Fruit fly (Drosophila melanogaster) whole organism, embryonic: ENCODE results near the gene CG32819.

Experiments used
- Adf1 ChIP-seq: fragments of 200-800 bp; sonication (Bioruptor generic); IDR thresholded peaks from 2 replicates; pipeline ENCODE4 v1.3.6; 2022; ENCODE audit warnings: missing biosample characterization, missing genetic modification characterization
- B-H2 ChIP-seq: fragments of 200-800 bp; sonication (Bioruptor generic); optimal IDR thresholded peaks from 2 replicates; lab custom pipeline; 2018; ENCODE audit warnings: missing biosample characterization, mild to moderate bottlenecking, missing genetic modification characterization
- Bgb ChIP-seq: fragments of 200-800 bp; sonication (Bioruptor generic); IDR thresholded peaks from 2 replicates; pipeline ENCODE4 v1.3.6; 2022; ENCODE audit warnings: missing biosample characterization, missing genetic modification characterization; ENCODE audit not compliant: partially characterized antibody
- CG1024 ChIP-seq: fragments of 200-800 bp; sonication (Bioruptor generic); IDR thresholded peaks from 2 replicates; pipeline ENCODE4 v1.3.6; 2022; ENCODE audit warnings: missing biosample characterization, missing genetic modification characterization
- CG10431 ChIP-seq: fragments of 200-800 bp; sonication (Bioruptor generic); optimal IDR thresholded peaks from 3 replicates; lab custom pipeline; 2018; ENCODE audit warnings: missing biosample characterization, mild to moderate bottlenecking, missing genetic modification characterization
- CG11093 ChIP-seq: fragments of 200-800 bp; sonication (Bioruptor generic); IDR thresholded peaks from 3 replicates; pipeline ENCODE4 v1.3.6; 2022; ENCODE audit warnings: missing biosample characterization, missing genetic modification characterization
- CG11456 ChIP-seq: fragments of 200-800 bp; sonication (Bioruptor generic); IDR thresholded peaks from 3 replicates; pipeline ENCODE4 v1.3.6; 2022; ENCODE audit warnings: missing biosample characterization, missing genetic modification characterization
- CG14965 ChIP-seq: fragments of 200-800 bp; sonication (Bioruptor generic); optimal IDR thresholded peaks from 2 replicates; lab custom pipeline; 2016; ENCODE audit warnings: missing biosample characterization, missing genetic modification characterization, borderline replicate concordance
- CG1529 ChIP-seq: fragments of 200-800 bp; sonication (Bioruptor generic); optimal IDR thresholded peaks from 3 replicates; lab custom pipeline; 2018; ENCODE audit warnings: missing biosample characterization, missing genetic modification characterization
- CG16779 ChIP-seq: fragments of 200-800 bp; sonication (Bioruptor generic); IDR thresholded peaks from 2 replicates; pipeline ENCODE4 v1.3.6; 2022; ENCODE audit warnings: missing biosample characterization, missing genetic modification characterization
- CG17328 ChIP-seq: fragments of 200-800 bp; sonication (Bioruptor generic); IDR thresholded peaks from 2 replicates; pipeline ENCODE4 v1.3.6; 2022; ENCODE audit warnings: missing biosample characterization, missing genetic modification characterization
- CG17385 ChIP-seq: fragments of 200-800 bp; sonication (Bioruptor generic); optimal IDR thresholded peaks from 3 replicates; lab custom pipeline; 2018; ENCODE audit warnings: missing biosample characterization, mild to moderate bottlenecking, missing genetic modification characterization
- CG17802 ChIP-seq: fragments of 200-800 bp; sonication (Bioruptor generic); optimal IDR thresholded peaks from 2 replicates; lab custom pipeline; 2018; ENCODE audit warnings: missing biosample characterization, mild to moderate bottlenecking, missing genetic modification characterization, moderate library complexity
- CG2116 ChIP-seq: fragments of 200-800 bp; sonication (Bioruptor generic); optimal IDR thresholded peaks from 3 replicates; lab custom pipeline; 2018; ENCODE audit warnings: missing biosample characterization, mild to moderate bottlenecking, missing genetic modification characterization
- CG34422 ChIP-seq: fragments of 200-800 bp; sonication (Bioruptor generic); IDR thresholded peaks from 3 replicates; pipeline ENCODE4 v1.3.6; 2022; ENCODE audit warnings: missing biosample characterization, missing genetic modification characterization
- CG6765 ChIP-seq: fragments of 200-800 bp; sonication (Bioruptor generic); optimal IDR thresholded peaks from 3 replicates; lab custom pipeline; 2017; ENCODE audit warnings: missing biosample characterization, mild to moderate bottlenecking, missing genetic modification characterization
- CG7928 ChIP-seq: fragments of 200-800 bp; sonication (Bioruptor generic); optimal IDR thresholded peaks from 2 replicates; lab custom pipeline; 2017; ENCODE audit warnings: missing biosample characterization, mild to moderate bottlenecking, missing genetic modification characterization
- CG9797 ChIP-seq: fragments of 200-800 bp; sonication (Bioruptor generic); optimal IDR thresholded peaks from 3 replicates; lab custom pipeline; 2018; ENCODE audit warnings: missing biosample characterization, mild to moderate bottlenecking, missing genetic modification characterization
- D ChIP-seq, 2 experiments: fragments of 200-800 bp in 1 of 2; fragments of >200 bp in 1 of 2; sonication (Bioruptor generic) in 1 of 2; optimal IDR thresholded peaks; 2 replicates in 1 of 2; 3 replicates in 1 of 2; lab custom pipeline; 2017; ENCODE audit warnings: mild to moderate bottlenecking in 1 of 2, missing biosample characterization in 1 of 2, missing genetic modification characterization in 1 of 2, missing genetic modification reagents in 1 of 2
- Dip2 ChIP-seq: fragments of 200-800 bp; sonication (Bioruptor generic); IDR thresholded peaks from 2 replicates; pipeline ENCODE4 v1.3.6; 2022; ENCODE audit warnings: missing biosample characterization, missing genetic modification characterization
- Doc3 ChIP-seq: fragments of 200-800 bp; sonication (Bioruptor generic); IDR thresholded peaks from 3 replicates; pipeline ENCODE4 v1.3.6; 2022; ENCODE audit warnings: missing biosample characterization, missing genetic modification characterization; ENCODE audit not compliant: partially characterized antibody
- H15 ChIP-seq: fragments of 200-800 bp; sonication (Bioruptor generic); IDR thresholded peaks from 3 replicates; pipeline ENCODE4 v1.3.6; 2022; ENCODE audit warnings: missing biosample characterization, missing genetic modification characterization
- HLH3B ChIP-seq: fragments of 200-800 bp; sonication (Bioruptor generic); IDR thresholded peaks from 2 replicates; pipeline ENCODE4 v1.3.6; 2022; ENCODE audit warnings: missing biosample characterization, missing genetic modification characterization
- HLH4C ChIP-seq: fragments of 200-800 bp; sonication (Bioruptor generic); IDR thresholded peaks from 3 replicates; pipeline ENCODE4 v1.3.6; 2022; ENCODE audit warnings: missing biosample characterization, missing genetic modification characterization; ENCODE audit not compliant: partially characterized antibody
- Lpt ChIP-seq: fragments of >200 bp; optimal IDR thresholded peaks from 2 replicates; lab custom pipeline; 2018; ENCODE audit warnings: missing biosample characterization, missing genetic modification characterization
- Myb ChIP-seq: fragments of 200-800 bp; sonication (Bioruptor generic); optimal IDR thresholded peaks from 2 replicates; lab custom pipeline; 2016; ENCODE audit warnings: missing biosample characterization, missing genetic modification characterization
- Nf-YA ChIP-seq: fragments of 200-800 bp; sonication (Bioruptor generic); IDR thresholded peaks from 2 replicates; pipeline ENCODE4 v1.3.6; 2022; ENCODE audit warnings: missing biosample characterization, missing genetic modification characterization
- Ravus ChIP-seq: fragments of 200-800 bp; sonication (Bioruptor generic); IDR thresholded peaks from 2 replicates; pipeline ENCODE4 v1.3.6; 2022; ENCODE audit warnings: missing biosample characterization, missing genetic modification characterization
- Side ChIP-seq: fragments of 200-800 bp; sonication (Bioruptor generic); optimal IDR thresholded peaks from 2 replicates; lab custom pipeline; 2016; ENCODE audit warnings: missing biosample characterization, missing genetic modification characterization
- Sry-δ ChIP-seq: fragments of 200-800 bp; sonication (Bioruptor generic); optimal IDR thresholded peaks from 2 replicates; lab custom pipeline; 2016; ENCODE audit warnings: missing biosample characterization, missing genetic modification characterization
- Taf1 ChIP-seq: fragments of 200-800 bp; sonication (Bioruptor generic); IDR thresholded peaks from 2 replicates; pipeline ENCODE4 v1.3.6; 2022; ENCODE audit warnings: missing biosample characterization, missing genetic modification characterization
- abd-A ChIP-seq: fragments of 200-800 bp; sonication (Bioruptor generic); optimal IDR thresholded peaks from 3 replicates; lab custom pipeline; 2019; ENCODE audit warnings: missing biosample characterization, mild to moderate bottlenecking, missing genetic modification characterization, moderate library complexity
- ap ChIP-seq: fragments of 200-800 bp; sonication (Bioruptor generic); IDR thresholded peaks from 2 replicates; pipeline ENCODE4 v1.3.6; 2022; ENCODE audit warnings: missing biosample characterization, missing genetic modification characterization
- ash1 ChIP-seq: fragments of 200-800 bp; sonication (Bioruptor generic); optimal IDR thresholded peaks from 2 replicates; lab custom pipeline; 2018; ENCODE audit warnings: missing biosample characterization, mild to moderate bottlenecking, missing genetic modification characterization
- br ChIP-seq: fragments of >200 bp; optimal IDR thresholded peaks from 2 replicates; lab custom pipeline; 2017
- chn ChIP-seq: fragments of 200-800 bp; sonication (Bioruptor generic); optimal IDR thresholded peaks from 2 replicates; lab custom pipeline; 2016; ENCODE audit warnings: missing biosample characterization, missing genetic modification characterization
- crp ChIP-seq, 2 experiments: fragments of 200-800 bp; sonication (Bioruptor generic); optimal IDR thresholded peaks; 2 replicates in 1 of 2; 3 replicates in 1 of 2; lab custom pipeline; 2017; ENCODE audit warnings: missing biosample characterization in 2 of 2, missing genetic modification characterization in 2 of 2, mild to moderate bottlenecking in 1 of 2, moderate library complexity in 1 of 2
- disco-r ChIP-seq: fragments of 200-800 bp; sonication (Bioruptor generic); optimal IDR thresholded peaks from 2 replicates; lab custom pipeline; 2016; ENCODE audit warnings: missing biosample characterization, missing genetic modification characterization
- fu2 ChIP-seq: fragments of 200-800 bp; sonication (Bioruptor generic); optimal IDR thresholded peaks from 2 replicates; lab custom pipeline; 2016; ENCODE audit warnings: missing biosample characterization, missing genetic modification characterization
- h ChIP-seq: fragments of >200 bp; optimal IDR thresholded peaks from 2 replicates; lab custom pipeline; 2017
- hbn ChIP-seq: fragments of 200-800 bp; sonication (Bioruptor generic); IDR thresholded peaks from 2 replicates; pipeline ENCODE4 v1.3.6; 2022; ENCODE audit warnings: missing biosample characterization, missing genetic modification characterization; ENCODE audit not compliant: partially characterized antibody
- lmd ChIP-seq: fragments of 200-800 bp; sonication (Bioruptor generic); IDR thresholded peaks from 2 replicates; pipeline ENCODE4 v1.3.6; 2022; ENCODE audit warnings: missing biosample characterization, missing genetic modification characterization
- mld ChIP-seq: fragments of 200-800 bp; sonication (Bioruptor generic); IDR thresholded peaks from 3 replicates; pipeline ENCODE4 v1.3.6; 2022; ENCODE audit warnings: missing biosample characterization, missing genetic modification characterization; ENCODE audit not compliant: partially characterized antibody
- p53 ChIP-seq: fragments of 200-800 bp; sonication (Bioruptor generic); optimal IDR thresholded peaks from 2 replicates; lab custom pipeline; 2016; ENCODE audit warnings: missing biosample characterization, missing genetic modification characterization
- pho ChIP-seq: fragments of 200-800 bp; sonication (Bioruptor generic); optimal IDR thresholded peaks from 2 replicates; lab custom pipeline; 2016; ENCODE audit warnings: missing biosample characterization, missing genetic modification characterization
- pita ChIP-seq: fragments of 200-800 bp; sonication (Bioruptor generic); optimal IDR thresholded peaks from 2 replicates; lab custom pipeline; 2017; ENCODE audit warnings: missing biosample characterization, mild to moderate bottlenecking, missing genetic modification characterization
- row ChIP-seq: fragments of 200-800 bp; sonication (Bioruptor generic); IDR thresholded peaks from 3 replicates; pipeline ENCODE4 v1.3.6; 2022; ENCODE audit warnings: missing biosample characterization, missing genetic modification characterization
- scrt ChIP-seq: fragments of 200-800 bp; sonication (Bioruptor generic); optimal IDR thresholded peaks from 2 replicates; lab custom pipeline; 2018; ENCODE audit warnings: missing biosample characterization, mild to moderate bottlenecking, missing genetic modification characterization, moderate library complexity
- sr ChIP-seq: fragments of 200-800 bp; sonication (Bioruptor generic); IDR thresholded peaks from 3 replicates; pipeline ENCODE4 v1.3.6; 2022; ENCODE audit warnings: missing biosample characterization, missing genetic modification characterization
- tll ChIP-seq, 2 experiments: fragments of 200-800 bp in 1 of 2; fragments of >200 bp in 1 of 2; sonication (Bioruptor generic) in 1 of 2; optimal IDR thresholded peaks; 2 replicates each; lab custom pipeline; 2017 to 2019; ENCODE audit warnings: missing biosample characterization in 2 of 2, missing genetic modification characterization in 2 of 2, mild to moderate bottlenecking in 1 of 2, moderate library complexity in 1 of 2
- tx ChIP-seq: fragments of 200-800 bp; sonication (Bioruptor generic); optimal IDR thresholded peaks from 2 replicates; lab custom pipeline; 2016; ENCODE audit warnings: missing biosample characterization, missing genetic modification characterization

Gene CG32819

DNA sequence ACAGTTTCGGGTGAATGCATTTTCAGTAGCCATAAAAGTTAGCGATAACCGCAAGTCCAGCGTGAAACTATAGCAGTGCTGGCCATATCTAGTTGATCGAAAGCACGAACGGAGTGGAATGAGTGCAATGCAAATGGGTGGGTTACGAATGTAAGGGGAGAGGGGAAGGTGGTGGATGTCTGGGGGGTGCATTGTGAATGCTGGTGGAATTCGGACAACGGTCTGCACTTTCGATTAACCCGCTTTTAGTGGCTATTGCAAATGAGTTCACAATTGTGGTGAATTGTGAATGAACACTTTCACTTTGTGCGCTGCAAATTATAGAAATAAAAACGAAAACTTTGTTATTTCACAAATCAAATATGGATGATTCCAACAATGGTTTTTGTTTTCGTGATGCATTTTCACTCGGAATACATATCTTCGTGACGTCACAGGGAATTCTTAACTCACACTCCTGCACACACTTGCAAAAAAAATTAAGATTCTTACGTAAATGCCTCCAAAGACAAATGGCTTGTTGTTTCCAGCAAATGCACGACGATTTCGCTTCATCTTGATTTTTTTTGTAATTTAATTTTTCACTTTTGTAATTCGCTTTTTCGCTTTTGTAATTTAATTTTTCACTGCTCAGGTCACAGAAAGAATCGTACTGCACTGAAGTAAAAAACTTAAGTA is 8.7 kb upstream of the CG32819 start, which contains the start of gene DIP1:
DIP1 (minus strand) TSS at position 667 of the 678 bp plus-strand sequence.
- TF ChIP-seq Doc3, result no peak
- no peak for TF ChIP-seq fu2 (GFP tag; lab: Kevin White, UChicago)
- no peak for TF ChIP-seq tx
- TF ChIP-seq Ravus, result no peak; the same call in 1 of the 2 replicates
- TF ChIP-seq h (lab: Kevin White, UChicago), result no peak
- no peak for TF ChIP-seq CG9797 (GFP tag; lab: Kevin White, UChicago)
- TF ChIP-seq CG1529 (GFP tag; lab: Kevin White, UChicago), result peak; percentile 7
- TF ChIP-seq HLH4C (GFP tag; lab: Robert Waterston, UW), result no peak
- no peak for TF ChIP-seq tll (GFP tag; optimal IDR thresholded peaks at IDR 0.05; lab: Kevin White, UChicago)
- TF ChIP-seq mld (GFP tag; lab: Robert Waterston, UW), result no peak
- TF ChIP-seq CG7928 (GFP tag; lab: Kevin White, UChicago), result no peak
- no peak for TF ChIP-seq CG17802 (tag; lab: Kevin White, UChicago)
- no peak for TF ChIP-seq Taf1 (GFP tag; lab: Robert Waterston, UW)
- no peak for TF ChIP-seq lmd (GFP tag; lab: Robert Waterston, UW)
- no peak for TF ChIP-seq Dip2 (GFP tag; lab: Robert Waterston, UW)
- no peak for TF ChIP-seq scrt (GFP tag; lab: Kevin White, UChicago)
- no peak for TF ChIP-seq br
- TF ChIP-seq Nf-YA (GFP tag; lab: Robert Waterston, UW), result no peak
- no peak for TF ChIP-seq CG11093 (GFP tag; lab: Robert Waterston, UW)
- no peak for TF ChIP-seq CG14965 (GFP tag; lab: Kevin White, UChicago)
- no peak for TF ChIP-seq Adf1
- no peak; the same call in 2 of the 3 replicates for TF ChIP-seq row (GFP tag; lab: Robert Waterston, UW)
- TF ChIP-seq p53 (GFP tag; lab: Kevin White, UChicago), result no peak
- no peak for TF ChIP-seq sr
- TF ChIP-seq ash1 (GFP tag; lab: Kevin White, UChicago), result no peak
- TF ChIP-seq crp (GFP tag; optimal IDR thresholded peaks at IDR 0.05; lab: Kevin White, UChicago), result no peak
- TF ChIP-seq pho (GFP tag; lab: Kevin White, UChicago), result no peak
- TF ChIP-seq CG2116 (GFP tag; lab: Kevin White, UChicago), result no peak
- TF ChIP-seq D (optimal IDR thresholded peaks at IDR 0.05; lab: Kevin White, UChicago), result no peak
- no peak for TF ChIP-seq D (GFP tag; optimal IDR thresholded peaks at IDR 0.05; lab: Kevin White, UChicago)
- TF ChIP-seq CG16779 (GFP tag; lab: Robert Waterston, UW), result no peak
- TF ChIP-seq B-H2 (GFP tag; lab: Kevin White, UChicago), result no peak
- no peak for TF ChIP-seq CG11456
- no peak for TF ChIP-seq CG6765 (GFP tag; lab: Kevin White, UChicago)
- TF ChIP-seq Sry-δ, result no peak
- TF ChIP-seq pita (GFP tag; lab: Kevin White, UChicago), result no peak
- no peak for TF ChIP-seq Myb
- TF ChIP-seq disco-r (GFP tag; lab: Kevin White, UChicago), result no peak
- TF ChIP-seq CG17328 (GFP tag; lab: Robert Waterston, UW), result peak; percentile 58
- TF ChIP-seq Lpt (GFP tag; lab: Kevin White, UChicago), result no peak
- TF ChIP-seq abd-A (tag; lab: Kevin White, UChicago), result no peak
- TF ChIP-seq CG10431 (GFP tag; lab: Kevin White, UChicago), result peak; percentile 1
- peak; percentile 31 for TF ChIP-seq CG17385 (GFP tag; lab: Kevin White, UChicago)
- no peak for TF ChIP-seq H15
- no peak for TF ChIP-seq ap (GFP tag; lab: Robert Waterston, UW)
- peak; percentile 30 for TF ChIP-seq chn (GFP tag; lab: Kevin White, UChicago)
- TF ChIP-seq CG1024, result no peak
- TF ChIP-seq hbn (GFP tag; lab: Robert Waterston, UW), result no peak
- peak; percentile 28; the same call in 1 of the 3 replicates for TF ChIP-seq CG34422 (GFP tag; lab: Robert Waterston, UW)
- TF ChIP-seq HLH3B, result 0 out of 2 replicates have a peak, but pooled peaks have one; percentile 4
- peak; percentile 45 for TF ChIP-seq Side (GFP tag; lab: Kevin White, UChicago)
- no peak for TF ChIP-seq Bgb (GFP tag; lab: Robert Waterston, UW)
